Worm (Caenorhabditis elegans) whole organism, late embryonic: ENCODE data around the gene C24D10.6.

Source experiments
- C38D4.7 ChIP-seq: fragments of 200-800 bp; sonication (Bioruptor generic); optimal IDR thresholded peaks from 2 replicates; lab custom pipeline; 2018; ENCODE audit warnings: mild to moderate bottlenecking, missing genetic modification characterization, moderate library complexity, missing compliant biosample characterization
- lim-6 ChIP-seq: sonication (generic microtip); optimal IDR thresholded peaks from 2 replicates; lab custom pipeline; 2016; ENCODE audit warnings: missing genetic modification characterization, missing compliant biosample characterization
- lin-11 ChIP-seq: fragments of 200-800 bp; sonication (Bioruptor generic); optimal IDR thresholded peaks from 2 replicates; lab custom pipeline; 2018; ENCODE audit warnings: mild to moderate bottlenecking, missing genetic modification characterization, missing compliant biosample characterization
- pha-4 ChIP-seq: fragments of 150-350 bp; optimal IDR thresholded peaks from 2 replicates; lab custom pipeline; 2018; ENCODE audit warnings: missing biosample characterization, missing genetic modification reagents, missing genetic modification characterization
- rnt-1 ChIP-seq: sonication (generic microtip); optimal IDR thresholded peaks from 2 replicates; lab custom pipeline; 2016; ENCODE audit warnings: missing genetic modification characterization, missing compliant biosample characterization

DNA sequence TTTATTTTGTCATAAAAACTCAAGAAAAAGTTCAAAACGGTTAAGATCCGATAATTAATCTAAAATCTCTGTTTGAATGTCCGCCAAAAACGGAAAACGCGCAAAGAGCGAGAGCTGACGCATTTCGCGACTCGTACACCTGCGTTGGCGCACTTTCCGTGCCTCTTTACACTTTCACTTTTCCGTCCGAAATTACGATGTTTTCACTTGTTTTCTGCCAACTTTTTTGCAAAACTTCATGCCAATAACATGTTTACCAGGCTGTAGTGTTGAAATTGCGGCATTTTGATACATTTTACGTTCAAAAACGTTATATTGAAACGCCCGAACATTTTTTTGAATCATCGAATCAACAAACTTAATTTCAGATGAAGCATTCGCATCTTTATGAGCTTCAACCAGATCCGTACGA is 23.7 kb upstream of the C24D10.6 start, which contains the start of gene W03F8.4:
- TF ChIP-seq pha-4 (tag; lab: Kevin White, UChicago) (no peak), lin-11 (peak; percentile 26), rnt-1 (peak; percentile 71), lim-6 (tag; lab: Kevin White, UChicago) (no peak), C38D4.7 (no peak)
